Fruit fly (Drosophila melanogaster) whole organism, embryonic: ENCODE data around the gene Cchl.

Source experiments
- CG10565 ChIP-seq: fragments of 200-800 bp; sonication (Bioruptor generic); optimal IDR thresholded peaks from 3 replicates; lab custom pipeline; 2016; ENCODE audit warnings: missing biosample characterization, mild to moderate bottlenecking, missing genetic modification characterization
- CG10654 ChIP-seq: fragments of 200-800 bp; sonication (Bioruptor generic); optimal IDR thresholded peaks from 2 replicates; lab custom pipeline; 2016; ENCODE audit warnings: missing biosample characterization, missing genetic modification characterization
- CG11085 ChIP-seq: fragments of 200-800 bp; sonication (Bioruptor generic); IDR thresholded peaks from 2 replicates; pipeline ENCODE4 v1.3.6; 2022; ENCODE audit warnings: missing biosample characterization, missing genetic modification characterization
- CG12071 ChIP-seq: fragments of 200-800 bp; sonication (Bioruptor generic); optimal IDR thresholded peaks from 3 replicates; lab custom pipeline; 2018; ENCODE audit warnings: missing biosample characterization, mild to moderate bottlenecking, missing genetic modification characterization
- CG13424 ChIP-seq: fragments of 200-800 bp; sonication (Bioruptor generic); optimal IDR thresholded peaks from 2 replicates; lab custom pipeline; 2019; ENCODE audit warnings: missing biosample characterization, mild to moderate bottlenecking, missing genetic modification characterization, moderate library complexity
- CG13775 ChIP-seq: fragments of 200-800 bp; sonication (Bioruptor generic); optimal IDR thresholded peaks from 3 replicates; lab custom pipeline; 2017; ENCODE audit warnings: missing biosample characterization, mild to moderate bottlenecking, missing genetic modification characterization
- CG14860 ChIP-seq: fragments of 200-800 bp; sonication (Bioruptor generic); IDR thresholded peaks from 3 replicates; pipeline ENCODE4 v1.3.6; 2022; ENCODE audit warnings: missing biosample characterization, missing genetic modification characterization; ENCODE audit not compliant: partially characterized antibody
- CG15601 ChIP-seq: fragments of 200-800 bp; sonication (Bioruptor generic); optimal IDR thresholded peaks from 3 replicates; lab custom pipeline; 2019; ENCODE audit warnings: missing biosample characterization, mild to moderate bottlenecking, missing genetic modification characterization, moderate library complexity
- CG17186 ChIP-seq: fragments of 200-800 bp; sonication (Bioruptor generic); optimal IDR thresholded peaks from 3 replicates; lab custom pipeline; 2017; ENCODE audit warnings: missing biosample characterization, missing genetic modification reagents, missing genetic modification characterization
- CG1792 ChIP-seq: fragments of 200-800 bp; sonication (Bioruptor generic); optimal IDR thresholded peaks from 2 replicates; lab custom pipeline; 2016; ENCODE audit warnings: missing biosample characterization, missing genetic modification characterization
- CG18011 ChIP-seq: fragments of 200-800 bp; sonication (Bioruptor generic); optimal IDR thresholded peaks from 2 replicates; lab custom pipeline; 2017; ENCODE audit warnings: missing biosample characterization, missing genetic modification characterization, mild to moderate bottlenecking, moderate library complexity, missing genotype
- CG2199 ChIP-seq: fragments of 200-800 bp; sonication (Bioruptor generic); IDR thresholded peaks from 3 replicates; pipeline ENCODE4 v1.3.6; 2022; ENCODE audit warnings: missing biosample characterization, missing genetic modification characterization
- CG2889 ChIP-seq: fragments of 200-800 bp; sonication (Bioruptor generic); IDR thresholded peaks from 3 replicates; pipeline ENCODE4 v1.3.6; 2022; ENCODE audit warnings: missing biosample characterization, missing genetic modification characterization
- CG30431 ChIP-seq: fragments of 200-800 bp; sonication (Bioruptor generic); optimal IDR thresholded peaks from 2 replicates; lab custom pipeline; 2017; ENCODE audit warnings: missing biosample characterization, missing genetic modification characterization
- CG31388 ChIP-seq: fragments of 200-800 bp; sonication (Bioruptor generic); optimal IDR thresholded peaks from 2 replicates; lab custom pipeline; 2016; ENCODE audit warnings: missing biosample characterization, missing genetic modification characterization
- CG32772 ChIP-seq: fragments of 200-800 bp; sonication (Bioruptor generic); IDR thresholded peaks from 2 replicates; pipeline ENCODE4 v1.3.6; 2022; ENCODE audit warnings: missing biosample characterization, missing genetic modification characterization
- CG33557 ChIP-seq: fragments of 200-800 bp; sonication (Bioruptor generic); optimal IDR thresholded peaks from 2 replicates; lab custom pipeline; 2019; ENCODE audit warnings: missing biosample characterization, mild to moderate bottlenecking, missing genetic modification characterization, moderate library complexity
- CG3838 ChIP-seq: fragments of 200-800 bp; sonication (Bioruptor generic); optimal IDR thresholded peaks from 3 replicates; lab custom pipeline; 2016; ENCODE audit warnings: missing biosample characterization, missing genetic modification characterization
- CG3847 ChIP-seq: fragments of 200-800 bp; sonication (Bioruptor generic); IDR thresholded peaks from 2 replicates; pipeline ENCODE4 v1.3.6; 2022; ENCODE audit warnings: missing biosample characterization, missing genetic modification characterization
- CG4820 ChIP-seq: fragments of 200-800 bp; sonication (Bioruptor generic); optimal IDR thresholded peaks from 3 replicates; lab custom pipeline; 2016; ENCODE audit warnings: missing biosample characterization, missing genetic modification characterization
- CG6689 ChIP-seq: fragments of 200-800 bp; sonication (Bioruptor generic); IDR thresholded peaks from 2 replicates; pipeline ENCODE4 v1.3.6; 2022; ENCODE audit warnings: missing biosample characterization, missing genetic modification characterization
- CG7372 ChIP-seq: fragments of 200-800 bp; sonication (Bioruptor generic); IDR thresholded peaks from 2 replicates; pipeline ENCODE4 v1.3.6; 2022; ENCODE audit warnings: missing biosample characterization, missing genetic modification characterization
- CG8924 ChIP-seq: fragments of 200-800 bp; optimal IDR thresholded peaks from 3 replicates; lab custom pipeline; 2019; ENCODE audit warnings: missing biosample characterization, mild to moderate bottlenecking, missing genetic modification characterization, moderate library complexity
- CG9437 ChIP-seq: fragments of 200-800 bp; sonication (Bioruptor generic); optimal IDR thresholded peaks from 2 replicates; lab custom pipeline; 2018; ENCODE audit warnings: missing biosample characterization, mild to moderate bottlenecking, missing genetic modification characterization
- Camta ChIP-seq: fragments of 200-800 bp; sonication (Bioruptor generic); optimal IDR thresholded peaks from 2 replicates; lab custom pipeline; 2016; ENCODE audit warnings: missing biosample characterization, missing genetic modification characterization
- Ets65A ChIP-seq: fragments of 200-800 bp; sonication (Bioruptor generic); peaks from one replicate; lab custom pipeline; 2016; ENCODE audit warnings: missing biosample characterization, missing genetic modification characterization
- Gsc ChIP-seq: fragments of 200-800 bp; sonication (Bioruptor generic); IDR thresholded peaks from 2 replicates; pipeline ENCODE4 v1.3.6; 2022; ENCODE audit warnings: missing biosample characterization, missing genetic modification characterization
- HLH4C ChIP-seq: fragments of 200-800 bp; sonication (Bioruptor generic); IDR thresholded peaks from 3 replicates; pipeline ENCODE4 v1.3.6; 2022; ENCODE audit warnings: missing biosample characterization, missing genetic modification characterization; ENCODE audit not compliant: partially characterized antibody
- Hmx ChIP-seq: fragments of 200-800 bp; sonication (Bioruptor generic); optimal IDR thresholded peaks from 2 replicates; lab custom pipeline; 2016; ENCODE audit warnings: missing biosample characterization, missing genetic modification characterization
- Mad ChIP-seq: fragments of 200-800 bp; sonication (Bioruptor generic); optimal IDR thresholded peaks from 2 replicates; lab custom pipeline; 2016; ENCODE audit warnings: missing biosample characterization, missing genetic modification characterization
- Nf-YA ChIP-seq: fragments of 200-800 bp; sonication (Bioruptor generic); IDR thresholded peaks from 2 replicates; pipeline ENCODE4 v1.3.6; 2022; ENCODE audit warnings: missing biosample characterization, missing genetic modification characterization
- Sox100B ChIP-seq: fragments of 200-800 bp; sonication (Bioruptor generic); optimal IDR thresholded peaks from 3 replicates; lab custom pipeline; 2018; ENCODE audit warnings: missing biosample characterization, mild to moderate bottlenecking, missing genetic modification characterization
- Stat92E ChIP-seq, 3 experiments: fragments of >200 bp in 2 of 3; fragments of 200-800 bp in 1 of 3; sonication (Bioruptor generic) in 1 of 3; optimal IDR thresholded peaks; 2 replicates each; lab custom pipeline; 2017 to 2019; ENCODE audit warnings: missing biosample characterization in 3 of 3, missing genetic modification characterization in 3 of 3, mild to moderate bottlenecking in 1 of 3, moderate library complexity in 1 of 3
- bigmax ChIP-seq: fragments of 200-800 bp; sonication (Bioruptor generic); optimal IDR thresholded peaks from 2 replicates; lab custom pipeline; 2018; ENCODE audit warnings: missing biosample characterization, mild to moderate bottlenecking, missing genetic modification characterization
- chm ChIP-seq: fragments of 200-800 bp; sonication (Bioruptor generic); IDR thresholded peaks from 2 replicates; pipeline ENCODE4 v1.3.6; 2022; ENCODE audit warnings: missing biosample characterization, missing genetic modification characterization
- ci ChIP-seq: fragments of 200-800 bp; sonication (Bioruptor generic); IDR thresholded peaks from 3 replicates; pipeline ENCODE4 v1.3.6; 2022; ENCODE audit warnings: missing biosample characterization, missing genetic modification characterization
- dati ChIP-seq: fragments of 200-800 bp; sonication (Bioruptor generic); IDR thresholded peaks from 2 replicates; pipeline ENCODE4 v1.3.6; 2022; ENCODE audit warnings: missing biosample characterization, missing genetic modification characterization
- gcm ChIP-seq: fragments of 200-800 bp; sonication (Bioruptor generic); optimal IDR thresholded peaks from 2 replicates; lab custom pipeline; 2019; ENCODE audit warnings: missing biosample characterization, mild to moderate bottlenecking, missing genetic modification characterization, moderate library complexity
- grau ChIP-seq: fragments of 200-800 bp; optimal IDR thresholded peaks from 3 replicates; lab custom pipeline; 2019; ENCODE audit warnings: missing biosample characterization, mild to moderate bottlenecking, missing genetic modification characterization, moderate library complexity
- gro ChIP-seq: fragments of 200-800 bp; sonication (Bioruptor generic); optimal IDR thresholded peaks from 2 replicates; lab custom pipeline; 2016; ENCODE audit warnings: missing biosample characterization, missing genetic modification characterization
- jumu ChIP-seq: fragments of 200-800 bp; sonication (Bioruptor generic); optimal IDR thresholded peaks from 3 replicates; lab custom pipeline; 2016; ENCODE audit warnings: missing biosample characterization, missing genetic modification characterization
- kay ChIP-seq: fragments of 200-800 bp; sonication (Bioruptor generic); optimal IDR thresholded peaks from 2 replicates; lab custom pipeline; 2016; ENCODE audit warnings: missing biosample characterization, missing genetic modification characterization
- mam ChIP-seq: fragments of 200-800 bp; sonication (Bioruptor generic); optimal IDR thresholded peaks from 3 replicates; lab custom pipeline; 2016; ENCODE audit warnings: missing biosample characterization, missing genetic modification characterization
- onecut ChIP-seq: fragments of 200-800 bp; sonication (Bioruptor generic); IDR thresholded peaks from 2 replicates; pipeline ENCODE4 v1.3.6; 2022; ENCODE audit warnings: missing biosample characterization, missing genetic modification characterization
- org-1 ChIP-seq: fragments of 200-800 bp; sonication (Bioruptor generic); optimal IDR thresholded peaks from 2 replicates; lab custom pipeline; 2017; ENCODE audit warnings: missing biosample characterization, missing genetic modification characterization
- schlank ChIP-seq: fragments of 200-800 bp; sonication (Bioruptor generic); optimal IDR thresholded peaks from 2 replicates; lab custom pipeline; 2018; ENCODE audit warnings: missing biosample characterization, mild to moderate bottlenecking, missing genetic modification characterization
- sens ChIP-seq: fragments of 200-800 bp; sonication (Bioruptor generic); peaks from one replicate; lab custom pipeline; 2016; ENCODE audit warnings: missing biosample characterization, missing genetic modification characterization
- sob ChIP-seq: fragments of 200-800 bp; sonication (Bioruptor generic); IDR thresholded peaks from 2 replicates; pipeline ENCODE4 v1.3.6; 2022; ENCODE audit warnings: missing biosample characterization, missing genetic modification characterization
- stwl ChIP-seq: fragments of 200-800 bp; sonication (Bioruptor generic); optimal IDR thresholded peaks from 3 replicates; lab custom pipeline; 2018; ENCODE audit warnings: missing biosample characterization, mild to moderate bottlenecking, missing genetic modification characterization, moderate library complexity
- toy ChIP-seq: fragments of 200-800 bp; sonication (Bioruptor generic); IDR thresholded peaks from 2 replicates; pipeline ENCODE4 v1.3.6; 2022; ENCODE audit warnings: missing biosample characterization, missing genetic modification characterization
- trem ChIP-seq: fragments of 200-800 bp; optimal IDR thresholded peaks from 3 replicates; lab custom pipeline; 2019; ENCODE audit warnings: missing biosample characterization, mild to moderate bottlenecking, missing genetic modification characterization, moderate library complexity
- z ChIP-seq: fragments of 200-800 bp; sonication (Bioruptor generic); IDR thresholded peaks from 3 replicates; pipeline ENCODE4 v1.3.6; 2022; ENCODE audit warnings: missing biosample characterization, missing genetic modification characterization

The Cchl gene

dm6 chr3R:22043748-22044402 lies 16.6 kb upstream of the Cchl start:
- no peak for TF ChIP-seq dati
- peak; percentile 44; the same call in 1 of the 2 replicates for TF ChIP-seq chm (GFP tag; lab: Robert Waterston, UW)
- TF ChIP-seq sens = peak; percentile 73
- no peak for TF ChIP-seq CG9437 (GFP tag; lab: Kevin White, UChicago)
- no peak for TF ChIP-seq HLH4C (GFP tag; lab: Robert Waterston, UW)
- TF ChIP-seq CG31388 = no peak
- no peak for TF ChIP-seq CG14860 (GFP tag; lab: Robert Waterston, UW)
- TF ChIP-seq stwl = peak; percentile 5
- TF ChIP-seq Camta (GFP tag; lab: Kevin White, UChicago) = no peak
- TF ChIP-seq CG30431 (GFP tag; lab: Kevin White, UChicago) = no peak
- TF ChIP-seq CG15601 (tag; lab: Kevin White, UChicago) = no peak
- TF ChIP-seq CG8924 (tag; lab: Kevin White, UChicago) = no peak
- TF ChIP-seq CG6689 (GFP tag; lab: Robert Waterston, UW) = peak; percentile 42; the same call in 1 of the 2 replicates
- no peak for TF ChIP-seq gro (GFP tag; lab: Kevin White, UChicago)
- TF ChIP-seq bigmax (GFP tag; lab: Kevin White, UChicago) = no peak
- TF ChIP-seq Ets65A (GFP tag; lab: Kevin White, UChicago) = peak; percentile 67
- no peak for TF ChIP-seq CG3847 (GFP tag; lab: Robert Waterston, UW)
- TF ChIP-seq CG7372 = no peak
- TF ChIP-seq CG10654 (GFP tag; lab: Kevin White, UChicago) = no peak
- TF ChIP-seq Sox100B (GFP tag; lab: Kevin White, UChicago) = no peak
- no peak for TF ChIP-seq z (GFP tag; lab: Robert Waterston, UW)
- TF ChIP-seq CG12071 = no peak
- TF ChIP-seq Gsc = no peak
- no peak for TF ChIP-seq mam (GFP tag; lab: Kevin White, UChicago)
- 0 out of 3 replicates have a peak, but pooled peaks have one; percentile 14 for TF ChIP-seq ci (GFP tag; lab: Robert Waterston, UW)
- TF ChIP-seq CG4820 (GFP tag; lab: Kevin White, UChicago) = no peak
- no peak for TF ChIP-seq CG11085 (GFP tag; lab: Robert Waterston, UW)
- TF ChIP-seq CG18011 (GFP tag; lab: Kevin White, UChicago) = no peak
- no peak for TF ChIP-seq schlank
- TF ChIP-seq Nf-YA = no peak
- TF ChIP-seq org-1 (GFP tag; lab: Kevin White, UChicago) = no peak
- no peak for TF ChIP-seq gcm (GFP tag; lab: Kevin White, UChicago)
- no peak for TF ChIP-seq CG17186 (GFP tag; lab: Kevin White, UChicago)
- TF ChIP-seq grau (tag; lab: Kevin White, UChicago) = peak; percentile 82
- TF ChIP-seq sob (GFP tag; lab: Robert Waterston, UW) = no peak
- TF ChIP-seq CG32772 (GFP tag; lab: Robert Waterston, UW) = no peak
- TF ChIP-seq kay = no peak
- no peak for TF ChIP-seq CG13775
- TF ChIP-seq onecut (GFP tag; lab: Robert Waterston, UW) = no peak
- no peak for TF ChIP-seq CG13424 (tag; lab: Kevin White, UChicago)
- no peak for TF ChIP-seq Hmx (GFP tag; lab: Kevin White, UChicago)
- TF ChIP-seq CG10565 (GFP tag; lab: Kevin White, UChicago) = no peak
- TF ChIP-seq CG1792 (GFP tag; lab: Kevin White, UChicago) = no peak
- TF ChIP-seq CG3838 (GFP tag; lab: Kevin White, UChicago) = no peak
- peak; percentile 65; the same call in 1 of the 3 replicates for TF ChIP-seq CG2199
- peak; percentile 37 for TF ChIP-seq CG33557 (GFP tag; lab: Kevin White, UChicago)
- no peak for TF ChIP-seq jumu (GFP tag; lab: Kevin White, UChicago)
- TF ChIP-seq Stat92E (GFP tag; optimal IDR thresholded peaks at IDR 0.05; lab: Kevin White, UChicago) = no peak
- TF ChIP-seq trem (tag; lab: Kevin White, UChicago) = no peak
- TF ChIP-seq Mad (GFP tag; lab: Kevin White, UChicago) = no peak
- TF ChIP-seq toy (GFP tag; lab: Robert Waterston, UW) = no peak
- no peak for TF ChIP-seq CG2889 (GFP tag; lab: Robert Waterston, UW)
